Fruit fly (Drosophila melanogaster) whole organism, embryonic: ENCODE data around the gene cbt.

Source experiments
- Atf3 ChIP-seq: fragments of 200-800 bp; sonication (Bioruptor generic); optimal IDR thresholded peaks from 3 replicates; lab custom pipeline; 2016; ENCODE audit warnings: missing biosample characterization, missing genetic modification characterization
- CG1024 ChIP-seq: fragments of 200-800 bp; sonication (Bioruptor generic); IDR thresholded peaks from 2 replicates; pipeline ENCODE4 v1.3.6; 2022; ENCODE audit warnings: missing biosample characterization, missing genetic modification characterization
- CG10321 ChIP-seq: fragments of 200-800 bp; sonication (Bioruptor generic); IDR thresholded peaks from 2 replicates; pipeline ENCODE4 v1.3.6; 2022; ENCODE audit warnings: missing biosample characterization, missing genetic modification characterization
- CG10654 ChIP-seq: fragments of 200-800 bp; sonication (Bioruptor generic); optimal IDR thresholded peaks from 2 replicates; lab custom pipeline; 2016; ENCODE audit warnings: missing biosample characterization, missing genetic modification characterization
- CG11723 ChIP-seq: fragments of 200-800 bp; sonication (Bioruptor generic); optimal IDR thresholded peaks from 2 replicates; lab custom pipeline; 2017; ENCODE audit warnings: missing biosample characterization, mild to moderate bottlenecking, missing genetic modification characterization
- CG12391 ChIP-seq: fragments of 200-800 bp; sonication (Bioruptor generic); optimal IDR thresholded peaks from 3 replicates; lab custom pipeline; 2018; ENCODE audit warnings: missing biosample characterization, mild to moderate bottlenecking, missing genetic modification characterization, moderate library complexity
- CG13296 ChIP-seq: fragments of 200-800 bp; sonication (Bioruptor generic); optimal IDR thresholded peaks from 3 replicates; lab custom pipeline; 2018; ENCODE audit warnings: missing biosample characterization, mild to moderate bottlenecking, missing genetic modification characterization
- CG15479 ChIP-seq: fragments of 200-800 bp; sonication (Bioruptor generic); optimal IDR thresholded peaks from 3 replicates; lab custom pipeline; 2019; ENCODE audit warnings: missing biosample characterization, mild to moderate bottlenecking, missing genetic modification characterization, moderate library complexity
- CG15514 ChIP-seq: fragments of 200-800 bp; sonication (Bioruptor generic); optimal IDR thresholded peaks from 3 replicates; lab custom pipeline; 2017; ENCODE audit warnings: missing biosample characterization, missing genetic modification characterization, mild to moderate bottlenecking, moderate library complexity, missing genetic modification reagents
- CG32772 ChIP-seq: fragments of 200-800 bp; sonication (Bioruptor generic); IDR thresholded peaks from 2 replicates; pipeline ENCODE4 v1.3.6; 2022; ENCODE audit warnings: missing biosample characterization, missing genetic modification characterization
- CG4282 ChIP-seq: fragments of 200-800 bp; sonication (Bioruptor generic); optimal IDR thresholded peaks from 2 replicates; lab custom pipeline; 2016; ENCODE audit warnings: missing biosample characterization, missing genetic modification characterization
- CG43689 ChIP-seq: fragments of 200-800 bp; sonication (Bioruptor generic); IDR thresholded peaks from 2 replicates; pipeline ENCODE4 v1.3.6; 2022; ENCODE audit warnings: missing biosample characterization, missing genetic modification characterization
- Dll ChIP-seq: fragments of 200-800 bp; sonication (Bioruptor generic); IDR thresholded peaks from 4 replicates; pipeline ENCODE4 v1.3.6; 2022; ENCODE audit warnings: missing biosample characterization, missing genetic modification characterization; ENCODE audit not compliant: partially characterized antibody
- Gsc ChIP-seq: fragments of 200-800 bp; sonication (Bioruptor generic); IDR thresholded peaks from 2 replicates; pipeline ENCODE4 v1.3.6; 2022; ENCODE audit warnings: missing biosample characterization, missing genetic modification characterization
- HLHmδ ChIP-seq: fragments of 200-800 bp; sonication (Bioruptor generic); optimal IDR thresholded peaks from 2 replicates; lab custom pipeline; 2018; ENCODE audit warnings: missing biosample characterization, mild to moderate bottlenecking, missing genetic modification characterization, moderate library complexity
- Hr3 ChIP-seq: fragments of 200-800 bp; sonication (Bioruptor generic); optimal IDR thresholded peaks from 3 replicates; lab custom pipeline; 2016; ENCODE audit warnings: missing biosample characterization, missing genetic modification characterization
- Hr51 ChIP-seq, 2 experiments: fragments of 200-800 bp; sonication (Bioruptor generic); optimal IDR thresholded peaks; 2 replicates in 1 of 2; 3 replicates in 1 of 2; lab custom pipeline; 2016 to 2018; ENCODE audit warnings: missing biosample characterization in 2 of 2, missing genetic modification characterization in 2 of 2, mild to moderate bottlenecking in 1 of 2, moderate library complexity in 1 of 2
- Mad ChIP-seq: fragments of 200-800 bp; sonication (Bioruptor generic); optimal IDR thresholded peaks from 2 replicates; lab custom pipeline; 2016; ENCODE audit warnings: missing biosample characterization, missing genetic modification characterization
- Mrtf ChIP-seq: fragments of 200-800 bp; sonication (Bioruptor generic); IDR thresholded peaks from 3 replicates; pipeline ENCODE4 v1.3.6; 2022; ENCODE audit warnings: missing biosample characterization, missing genetic modification characterization
- Myb ChIP-seq: fragments of 200-800 bp; sonication (Bioruptor generic); optimal IDR thresholded peaks from 2 replicates; lab custom pipeline; 2016; ENCODE audit warnings: missing biosample characterization, missing genetic modification characterization
- Sry-β ChIP-seq: fragments of 200-800 bp; sonication (Bioruptor generic); optimal IDR thresholded peaks from 2 replicates; lab custom pipeline; 2018; ENCODE audit warnings: missing biosample characterization, mild to moderate bottlenecking, missing genetic modification characterization, moderate library complexity
- Trl ChIP-seq, 3 experiments: fragments of >200 bp in 2 of 3; fragments of 200-800 bp in 1 of 3; sonication (Bioruptor generic) in 1 of 3; optimal IDR thresholded peaks; 2 replicates in 1 of 3; 3 replicates in 2 of 3; lab custom pipeline; 2016 to 2017; ENCODE audit warnings: missing biosample characterization in 1 of 3, missing genetic modification characterization in 1 of 3
- Usf ChIP-seq: fragments of 200-800 bp; sonication (Bioruptor generic); optimal IDR thresholded peaks from 2 replicates; lab custom pipeline; 2017; ENCODE audit warnings: missing genotype, missing biosample characterization, missing genetic modification characterization
- Vsx1 ChIP-seq: fragments of 200-800 bp; sonication (Bioruptor generic); optimal IDR thresholded peaks from 2 replicates; lab custom pipeline; 2017; ENCODE audit warnings: missing biosample characterization, mild to moderate bottlenecking, missing genetic modification characterization, missing genetic modification reagents
- ase ChIP-seq: fragments of 200-800 bp; sonication (Bioruptor generic); IDR thresholded peaks from 3 replicates; pipeline ENCODE4 v1.3.6; 2022; ENCODE audit warnings: missing biosample characterization, missing genetic modification characterization
- cato ChIP-seq: fragments of 200-800 bp; sonication (Bioruptor generic); optimal IDR thresholded peaks from 2 replicates; lab custom pipeline; 2016; ENCODE audit warnings: missing biosample characterization, missing genetic modification characterization, borderline replicate concordance
- cg ChIP-seq: fragments of 200-800 bp; sonication (Bioruptor generic); optimal IDR thresholded peaks from 3 replicates; lab custom pipeline; 2019; ENCODE audit warnings: missing biosample characterization, mild to moderate bottlenecking, missing genetic modification characterization, moderate library complexity
- ci ChIP-seq: fragments of 200-800 bp; sonication (Bioruptor generic); IDR thresholded peaks from 3 replicates; pipeline ENCODE4 v1.3.6; 2022; ENCODE audit warnings: missing biosample characterization, missing genetic modification characterization
- dysf ChIP-seq: fragments of 200-800 bp; sonication (Bioruptor generic); IDR thresholded peaks from 3 replicates; pipeline ENCODE4 v1.3.6; 2022; ENCODE audit warnings: missing biosample characterization, missing genetic modification characterization
- emc ChIP-seq: fragments of 200-800 bp; sonication (Bioruptor generic); optimal IDR thresholded peaks from 2 replicates; lab custom pipeline; 2016; ENCODE audit warnings: missing biosample characterization, missing genetic modification characterization
- fd102C ChIP-seq: fragments of 200-800 bp; sonication (Bioruptor generic); optimal IDR thresholded peaks from 2 replicates; lab custom pipeline; 2018; ENCODE audit warnings: missing biosample characterization, mild to moderate bottlenecking, missing genetic modification characterization, moderate library complexity
- fru ChIP-seq: fragments of >200 bp; optimal IDR thresholded peaks from 2 replicates; lab custom pipeline; 2017
- ftz-f1 ChIP-seq: fragments of 200-800 bp; sonication (Bioruptor generic); optimal IDR thresholded peaks from 2 replicates; lab custom pipeline; 2016; ENCODE audit warnings: missing biosample characterization, missing genetic modification characterization
- grau ChIP-seq: fragments of 200-800 bp; optimal IDR thresholded peaks from 3 replicates; lab custom pipeline; 2019; ENCODE audit warnings: missing biosample characterization, mild to moderate bottlenecking, missing genetic modification characterization, moderate library complexity
- gro ChIP-seq: fragments of 200-800 bp; sonication (Bioruptor generic); optimal IDR thresholded peaks from 2 replicates; lab custom pipeline; 2016; ENCODE audit warnings: missing biosample characterization, missing genetic modification characterization
- inv ChIP-seq: fragments of 200-800 bp; sonication (Bioruptor generic); IDR thresholded peaks from 2 replicates; pipeline ENCODE4 v1.3.6; 2022; ENCODE audit warnings: missing biosample characterization, missing genetic modification characterization; ENCODE audit not compliant: partially characterized antibody
- kay ChIP-seq: fragments of 200-800 bp; sonication (Bioruptor generic); optimal IDR thresholded peaks from 2 replicates; lab custom pipeline; 2016; ENCODE audit warnings: missing biosample characterization, missing genetic modification characterization
- lov ChIP-seq, 2 experiments: fragments of 200-800 bp in 1 of 2; fragments of >200 bp in 1 of 2; sonication (Bioruptor generic) in 1 of 2; IDR thresholded peaks in 1 of 2; optimal IDR thresholded peaks in 1 of 2; 2 replicates in 1 of 2; 3 replicates in 1 of 2; pipeline versions ENCODE4 v1.3.6 to Lab custom; 2017 to 2022; ENCODE audit warnings: missing biosample characterization in 1 of 2, missing genetic modification characterization in 1 of 2
- mld ChIP-seq: fragments of 200-800 bp; sonication (Bioruptor generic); IDR thresholded peaks from 3 replicates; pipeline ENCODE4 v1.3.6; 2022; ENCODE audit warnings: missing biosample characterization, missing genetic modification characterization; ENCODE audit not compliant: partially characterized antibody
- ranshi ChIP-seq: fragments of 200-800 bp; sonication (Bioruptor generic); IDR thresholded peaks from 2 replicates; pipeline ENCODE4 v1.3.6; 2022; ENCODE audit warnings: missing biosample characterization, missing genetic modification characterization
- repo ChIP-seq: fragments of 200-800 bp; sonication (Bioruptor generic); optimal IDR thresholded peaks from 2 replicates; lab custom pipeline; 2016; ENCODE audit warnings: missing biosample characterization, missing genetic modification characterization
- sna ChIP-seq: fragments of 200-800 bp; sonication (Bioruptor generic); IDR thresholded peaks from 2 replicates; pipeline ENCODE4 v1.3.6; 2022; ENCODE audit warnings: missing biosample characterization, missing genetic modification characterization; ENCODE audit not compliant: partially characterized antibody
- sug ChIP-seq: fragments of 200-800 bp; optimal IDR thresholded peaks from 2 replicates; lab custom pipeline; 2019; ENCODE audit warnings: missing biosample characterization, mild to moderate bottlenecking, missing genetic modification characterization, moderate library complexity
- trem ChIP-seq: fragments of 200-800 bp; optimal IDR thresholded peaks from 3 replicates; lab custom pipeline; 2019; ENCODE audit warnings: missing biosample characterization, mild to moderate bottlenecking, missing genetic modification characterization, moderate library complexity
- twi ChIP-seq: fragments of 200-800 bp; optimal IDR thresholded peaks from 2 replicates; lab custom pipeline; 2019; ENCODE audit warnings: missing biosample characterization, mild to moderate bottlenecking, missing genetic modification characterization, moderate library complexity
- vfl ChIP-seq: fragments of 200-800 bp; sonication (Bioruptor generic); optimal IDR thresholded peaks from 2 replicates; lab custom pipeline; 2016; ENCODE audit warnings: missing biosample characterization, missing genetic modification characterization
- wdn ChIP-seq: fragments of 200-800 bp; sonication (Bioruptor generic); IDR thresholded peaks from 2 replicates; pipeline ENCODE4 v1.3.6; 2022; ENCODE audit warnings: missing biosample characterization, missing genetic modification characterization

cbt gene

DNA sequence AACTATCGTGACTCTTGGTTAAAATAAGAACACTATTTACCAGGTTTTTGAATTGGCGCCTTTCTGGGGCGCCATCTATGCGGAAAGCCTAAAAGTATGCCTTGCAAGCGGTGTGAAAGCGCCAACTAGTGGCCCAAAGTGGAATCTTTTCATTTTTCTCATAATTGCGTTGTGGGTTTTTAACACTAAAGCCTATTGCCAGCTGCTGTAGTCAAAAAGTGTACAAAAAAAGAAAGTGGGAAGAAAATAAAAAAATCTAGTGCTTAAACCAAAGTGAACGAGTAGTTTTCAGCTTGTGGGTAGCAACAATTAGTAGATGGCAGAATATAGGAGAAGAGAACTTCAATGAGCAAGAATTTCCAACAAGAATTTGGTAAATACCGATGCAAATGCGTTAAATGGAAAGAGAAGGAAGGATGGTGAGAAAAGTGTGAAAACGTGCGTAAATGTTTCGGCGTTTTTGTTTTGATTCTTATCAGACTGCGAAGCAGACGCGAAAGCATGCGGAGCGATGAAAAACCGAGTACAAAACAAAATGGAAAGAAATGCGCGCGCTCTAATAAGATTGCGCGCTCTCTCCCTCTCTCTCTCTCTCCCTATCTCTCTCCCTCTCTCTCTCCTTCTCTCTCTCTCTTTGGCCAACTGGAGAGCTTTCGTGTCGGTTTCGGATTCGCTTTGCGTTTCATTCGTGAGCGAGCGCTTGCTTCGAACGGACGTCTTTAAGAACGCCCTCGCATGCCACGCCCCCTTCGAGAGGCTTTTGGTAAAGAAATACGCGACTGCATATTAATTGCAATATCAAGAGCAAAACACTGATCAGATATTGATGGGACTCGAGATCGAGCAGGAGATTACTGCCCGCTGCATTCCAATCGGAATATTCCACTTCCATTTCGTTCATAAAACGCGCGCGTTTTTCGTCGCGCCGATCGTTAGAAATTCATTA is 10.9 kb upstream of the cbt start (continued):
- peak; percentile 62 for TF ChIP-seq sug (tag; lab: Kevin White, UChicago)
- TF ChIP-seq Usf (GFP tag; lab: Kevin White, UChicago), result peak; percentile 35
- peak; percentile 36 for TF ChIP-seq kay (GFP tag; lab: Kevin White, UChicago)
- peak; percentile 68 for TF ChIP-seq Myb
- peak; percentile 89 for TF ChIP-seq gro
- peak; percentile 58 for TF ChIP-seq Atf3
- TF ChIP-seq CG15479 (GFP tag; lab: Kevin White, UChicago), result peak; percentile 41
- no peak for TF ChIP-seq mld (GFP tag; lab: Robert Waterston, UW)
- peak; percentile 69 for TF ChIP-seq ranshi (GFP tag; lab: Robert Waterston, UW)
- peak; percentile 91 for TF ChIP-seq ci
- peak; percentile 54; the same call in 1 of the 2 replicates for TF ChIP-seq wdn (GFP tag; lab: Robert Waterston, UW)
- peak; percentile 82 for TF ChIP-seq CG15514 (GFP tag; lab: Kevin White, UChicago)
- peak; percentile 66; the same call in 2 of the 3 replicates for TF ChIP-seq dysf (GFP tag; lab: Robert Waterston, UW)
- peak; percentile 52 for TF ChIP-seq vfl (GFP tag; lab: Kevin White, UChicago)
- TF ChIP-seq Sry-β (GFP tag; lab: Kevin White, UChicago), result no peak
- peak; percentile 43 for TF ChIP-seq twi (tag; lab: Kevin White, UChicago)
- no peak for TF ChIP-seq fru
- peak; percentile 78 for TF ChIP-seq CG32772 (GFP tag; lab: Robert Waterston, UW)
- peak; percentile 62 for TF ChIP-seq CG1024 (GFP tag; lab: Robert Waterston, UW)
- TF ChIP-seq Gsc (GFP tag; lab: Robert Waterston, UW), result no peak
- peak; percentile 60 for TF ChIP-seq CG13296 (GFP tag; lab: Kevin White, UChicago)
- peak; percentile 5 to 81 for TF ChIP-seq Hr51 (GFP tag; optimal IDR thresholded peaks at IDR 0.05; lab: Kevin White, UChicago)
- TF ChIP-seq sna (GFP tag; lab: Robert Waterston, UW), result no peak; the same call in none of the 2 replicates
- peak; percentile 47 for TF ChIP-seq Hr3
- no peak for TF ChIP-seq trem (tag; lab: Kevin White, UChicago)
- TF ChIP-seq Trl (optimal IDR thresholded peaks at IDR 0.05; lab: Kevin White, UChicago), result peak; percentile 97 to 100
- TF ChIP-seq Trl (GFP tag; optimal IDR thresholded peaks at IDR 0.05; lab: Kevin White, UChicago), result peak; percentile 92
- TF ChIP-seq Vsx1 (GFP tag; lab: Kevin White, UChicago), result peak; percentile 46
- no peak; the same call in 1 of the 2 replicates for TF ChIP-seq inv (GFP tag; lab: Robert Waterston, UW)
- TF ChIP-seq ase (GFP tag; lab: Robert Waterston, UW), result peak; percentile 64; the same call in 2 of the 3 replicates
- peak; percentile 60 for TF ChIP-seq CG10654 (GFP tag; lab: Kevin White, UChicago)
- TF ChIP-seq ftz-f1 (GFP tag; lab: Kevin White, UChicago), result peak; percentile 66
- peak; percentile 59 for TF ChIP-seq Mad
- TF ChIP-seq CG43689, result no peak
- TF ChIP-seq Dll, result peak; percentile 56; the same call in 3 of the 4 replicates
- TF ChIP-seq fd102C (GFP tag; lab: Kevin White, UChicago), result peak; percentile 36
- TF ChIP-seq CG10321 (GFP tag; lab: Robert Waterston, UW), result 0 out of 2 replicates have a peak, but pooled peaks have one; percentile 45
- TF ChIP-seq lov (optimal IDR thresholded peaks at IDR 0.05; lab: Kevin White, UChicago), result no peak
- 0 out of 3 replicates have a peak, but pooled peaks have one; percentile 48 for TF ChIP-seq lov (GFP tag; IDR thresholded peaks at IDR 0.05; lab: Robert Waterston, UW)
- TF ChIP-seq CG11723 (GFP tag; lab: Kevin White, UChicago), result peak; percentile 21
- TF ChIP-seq CG4282 (GFP tag; lab: Kevin White, UChicago), result peak; percentile 25
- TF ChIP-seq cg, result no peak
- TF ChIP-seq repo (GFP tag; lab: Kevin White, UChicago), result peak; percentile 40
- TF ChIP-seq grau (tag; lab: Kevin White, UChicago), result peak; percentile 53
- peak; percentile 75; the same call in 2 of the 3 replicates for TF ChIP-seq Mrtf
- peak; percentile 45 for TF ChIP-seq CG12391 (tag; lab: Kevin White, UChicago)
- peak; percentile 45 for TF ChIP-seq HLHmδ
- peak; percentile 25 for TF ChIP-seq cato
- TF ChIP-seq emc, result peak; percentile 64
